Fruit fly (Drosophila melanogaster) whole organism, prepupa: ENCODE data around the gene upSET.

Source experiments
- Blimp-1 ChIP-seq: fragments of 200-800 bp; sonication (Bioruptor generic); optimal IDR thresholded peaks from 3 replicates; lab custom pipeline; 2017; ENCODE audit warnings: missing biosample characterization, missing genetic modification characterization, mild to moderate bottlenecking, moderate library complexity, missing genetic modification reagents
- CG10669 ChIP-seq: fragments of 200-800 bp; sonication (Bioruptor generic); optimal IDR thresholded peaks from 3 replicates; lab custom pipeline; 2018; ENCODE audit warnings: missing biosample characterization, mild to moderate bottlenecking, missing genetic modification characterization, moderate library complexity
- CG11294 ChIP-seq: fragments of 200-800 bp; sonication (Bioruptor generic); IDR thresholded peaks from 2 replicates; pipeline ENCODE4 v1.3.6; 2022; ENCODE audit warnings: missing biosample characterization, missing genetic modification characterization
- CG11762 ChIP-seq: fragments of 200-800 bp; sonication (Bioruptor generic); optimal IDR thresholded peaks from 3 replicates; lab custom pipeline; 2016; ENCODE audit warnings: missing biosample characterization, missing genetic modification characterization; ENCODE audit not compliant: insufficient read depth
- CG11902 ChIP-seq: fragments of 200-800 bp; sonication (Bioruptor generic); optimal IDR thresholded peaks from 3 replicates; lab custom pipeline; 2016; ENCODE audit warnings: missing biosample characterization, missing genetic modification characterization
- CG15336 ChIP-seq: fragments of 200-800 bp; sonication (Bioruptor generic); IDR thresholded peaks from 2 replicates; pipeline ENCODE4 v1.3.6; 2022; ENCODE audit warnings: missing biosample characterization, missing genetic modification characterization
- CG1621 ChIP-seq: fragments of 200-800 bp; sonication (Bioruptor generic); optimal IDR thresholded peaks from 3 replicates; lab custom pipeline; 2018; ENCODE audit warnings: missing biosample characterization, mild to moderate bottlenecking, missing genetic modification characterization
- CG16779 ChIP-seq: fragments of 200-800 bp; sonication (Bioruptor generic); optimal IDR thresholded peaks from 3 replicates; lab custom pipeline; 2017; ENCODE audit warnings: missing biosample characterization, mild to moderate bottlenecking, missing genetic modification characterization
- CG34406 ChIP-seq: fragments of 200-800 bp; sonication (Bioruptor generic); optimal IDR thresholded peaks from 3 replicates; lab custom pipeline; 2016; ENCODE audit warnings: missing biosample characterization, missing genetic modification characterization
- CG3919 ChIP-seq: fragments of 200-800 bp; sonication (Bioruptor generic); optimal IDR thresholded peaks from 3 replicates; lab custom pipeline; 2016; ENCODE audit warnings: missing biosample characterization, missing genetic modification characterization
- CG4318 ChIP-seq: fragments of 200-800 bp; sonication (Bioruptor generic); optimal IDR thresholded peaks from 3 replicates; lab custom pipeline; 2017; ENCODE audit warnings: missing biosample characterization, mild to moderate bottlenecking, missing genetic modification characterization
- CG6163 ChIP-seq: fragments of 200-800 bp; sonication (Bioruptor generic); IDR thresholded peaks from 3 replicates; pipeline ENCODE4 v1.3.6; 2022; ENCODE audit warnings: missing biosample characterization, missing genetic modification characterization
- CG6276 ChIP-seq: fragments of 200-800 bp; sonication (Bioruptor generic); optimal IDR thresholded peaks from 2 replicates; lab custom pipeline; 2017; ENCODE audit warnings: missing biosample characterization, mild to moderate bottlenecking, missing genetic modification characterization
- CG6792 ChIP-seq: fragments of 200-800 bp; sonication (Bioruptor generic); optimal IDR thresholded peaks from 3 replicates; lab custom pipeline; 2016; ENCODE audit warnings: missing biosample characterization, missing genetic modification characterization
- CG8119 ChIP-seq: fragments of 200-800 bp; sonication (Bioruptor generic); IDR thresholded peaks from 3 replicates; pipeline ENCODE4 v1.3.6; 2022; ENCODE audit warnings: missing biosample characterization, missing genetic modification characterization
- CG8319 ChIP-seq: fragments of 200-800 bp; sonication (Bioruptor generic); optimal IDR thresholded peaks from 3 replicates; lab custom pipeline; 2016; ENCODE audit warnings: missing biosample characterization, missing genetic modification characterization
- CG8632 ChIP-seq: fragments of 200-800 bp; sonication (Bioruptor generic); optimal IDR thresholded peaks from 3 replicates; lab custom pipeline; 2016; ENCODE audit warnings: missing biosample characterization, missing genetic modification characterization
- CG9139 ChIP-seq: fragments of 200-800 bp; sonication (Bioruptor generic); optimal IDR thresholded peaks from 3 replicates; lab custom pipeline; 2017; ENCODE audit warnings: missing biosample characterization, mild to moderate bottlenecking, missing genetic modification characterization
- Eip75B ChIP-seq: fragments of 200-800 bp; sonication (Bioruptor generic); optimal IDR thresholded peaks from 3 replicates; lab custom pipeline; 2016; ENCODE audit warnings: missing biosample characterization, missing genetic modification characterization
- Eip78C ChIP-seq: fragments of 200-800 bp; sonication (Bioruptor generic); peaks from one replicate; lab custom pipeline; 2016; ENCODE audit warnings: missing biosample characterization, missing genetic modification characterization
- Eip93F ChIP-seq: fragments of 200-800 bp; sonication (Bioruptor generic); optimal IDR thresholded peaks from 2 replicates; lab custom pipeline; 2016; ENCODE audit warnings: missing biosample characterization, mild to moderate bottlenecking, missing genetic modification characterization
- Ets21C ChIP-seq: fragments of 200-800 bp; sonication (Bioruptor generic); optimal IDR thresholded peaks from 3 replicates; lab custom pipeline; 2016; ENCODE audit warnings: missing biosample characterization, missing genetic modification characterization
- Ets96B ChIP-seq: fragments of 200-800 bp; optimal IDR thresholded peaks from 2 replicates; lab custom pipeline; 2019; ENCODE audit warnings: missing biosample characterization, mild to moderate bottlenecking, missing genetic modification characterization, moderate library complexity
- Hr4 ChIP-seq: fragments of 200-800 bp; sonication (Bioruptor generic); optimal IDR thresholded peaks from 3 replicates; lab custom pipeline; 2016; ENCODE audit warnings: missing biosample characterization, missing genetic modification characterization
- Lpt ChIP-seq: fragments of 200-800 bp; sonication (Bioruptor generic); optimal IDR thresholded peaks from 3 replicates; lab custom pipeline; 2016; ENCODE audit warnings: missing biosample characterization, missing genetic modification characterization
- Met ChIP-seq: fragments of 200-800 bp; sonication (Bioruptor generic); optimal IDR thresholded peaks from 3 replicates; lab custom pipeline; 2016; ENCODE audit warnings: missing biosample characterization, missing genetic modification characterization
- OdsH ChIP-seq: fragments of 200-800 bp; sonication (Bioruptor generic); optimal IDR thresholded peaks from 3 replicates; lab custom pipeline; 2016; ENCODE audit warnings: missing biosample characterization, missing genetic modification characterization
- Smox ChIP-seq: fragments of 200-800 bp; sonication (Bioruptor generic); optimal IDR thresholded peaks from 3 replicates; lab custom pipeline; 2016; ENCODE audit warnings: missing biosample characterization, missing genetic modification characterization
- Sox102F ChIP-seq: fragments of 200-800 bp; sonication (Bioruptor generic); optimal IDR thresholded peaks from 2 replicates; lab custom pipeline; 2016; ENCODE audit warnings: missing biosample characterization, mild to moderate bottlenecking, missing genetic modification characterization
- Sox14 ChIP-seq: fragments of 200-800 bp; sonication (Bioruptor generic); optimal IDR thresholded peaks from 3 replicates; lab custom pipeline; 2016; ENCODE audit warnings: missing biosample characterization, missing genetic modification characterization
- achi ChIP-seq: fragments of 200-800 bp; sonication (Bioruptor generic); optimal IDR thresholded peaks from 3 replicates; lab custom pipeline; 2016; ENCODE audit warnings: missing biosample characterization, missing genetic modification characterization
- acj6 ChIP-seq: fragments of 200-800 bp; sonication (Bioruptor generic); optimal IDR thresholded peaks from 3 replicates; lab custom pipeline; 2016; ENCODE audit warnings: missing biosample characterization, missing genetic modification characterization
- dsx ChIP-seq: fragments of 200-800 bp; optimal IDR thresholded peaks from 3 replicates; lab custom pipeline; 2019; ENCODE audit warnings: missing biosample characterization, mild to moderate bottlenecking, missing genetic modification characterization, moderate library complexity; ENCODE audit not compliant: poor library complexity, severe bottlenecking
- fd59A ChIP-seq: fragments of 200-800 bp; sonication (Bioruptor generic); optimal IDR thresholded peaks from 2 replicates; lab custom pipeline; 2017; ENCODE audit warnings: missing biosample characterization, mild to moderate bottlenecking, missing genetic modification characterization, missing genetic modification reagents
- fd85E ChIP-seq: fragments of 200-800 bp; sonication (Bioruptor generic); optimal IDR thresholded peaks from 3 replicates; lab custom pipeline; 2016; ENCODE audit warnings: missing biosample characterization, missing genetic modification characterization
- fkh ChIP-seq: fragments of 200-800 bp; sonication (Bioruptor generic); optimal IDR thresholded peaks from 3 replicates; lab custom pipeline; 2017; ENCODE audit warnings: missing biosample characterization, mild to moderate bottlenecking, missing genetic modification characterization, moderate library complexity
- lz ChIP-seq: fragments of 200-800 bp; sonication (Bioruptor generic); optimal IDR thresholded peaks from 3 replicates; lab custom pipeline; 2016; ENCODE audit warnings: missing biosample characterization, missing genetic modification characterization
- net ChIP-seq: fragments of 200-800 bp; sonication (Bioruptor generic); optimal IDR thresholded peaks from 3 replicates; lab custom pipeline; 2016; ENCODE audit warnings: missing biosample characterization, missing genetic modification characterization
- salr ChIP-seq, 2 experiments: fragments of 200-800 bp; sonication (Bioruptor generic); optimal IDR thresholded peaks; 3 replicates each; lab custom pipeline; 2016 to 2018; ENCODE audit warnings: missing biosample characterization in 2 of 2, missing genetic modification characterization in 2 of 2, mild to moderate bottlenecking in 1 of 2
- spab ChIP-seq: fragments of 200-800 bp; sonication (Bioruptor generic); optimal IDR thresholded peaks from 2 replicates; lab custom pipeline; 2017; ENCODE audit warnings: missing biosample characterization, mild to moderate bottlenecking, missing genetic modification characterization, missing genetic modification reagents
- ss ChIP-seq, 2 experiments: fragments of 200-800 bp; sonication (Bioruptor generic); optimal IDR thresholded peaks; 2 replicates in 1 of 2; 3 replicates in 1 of 2; lab custom pipeline; 2017 to 2018; ENCODE audit warnings: mild to moderate bottlenecking in 2 of 2, missing biosample characterization in 2 of 2, missing genetic modification characterization in 2 of 2, moderate library complexity in 1 of 2
- svp ChIP-seq: fragments of 200-800 bp; sonication (Bioruptor generic); peaks from one replicate; lab custom pipeline; 2016; ENCODE audit warnings: missing biosample characterization, missing genetic modification characterization
- topi ChIP-seq: fragments of 200-800 bp; sonication (Bioruptor generic); optimal IDR thresholded peaks from 3 replicates; lab custom pipeline; 2016; ENCODE audit warnings: missing biosample characterization, missing genetic modification characterization
- vri ChIP-seq: fragments of 200-800 bp; sonication (Bioruptor generic); optimal IDR thresholded peaks from 3 replicates; lab custom pipeline; 2016; ENCODE audit warnings: missing biosample characterization, mild to moderate bottlenecking, missing genetic modification characterization

The upSET gene

dm6 chr3L:13957212-13957668 lies 44.7 kb upstream of the upSET start (continued):
- no peak for TF ChIP-seq CG11902 (GFP tag; lab: Kevin White, UChicago)
- TF ChIP-seq ss (GFP tag; optimal IDR thresholded peaks at IDR 0.05; lab: Kevin White, UChicago) = no peak
- no peak for TF ChIP-seq Ets21C
- no peak for TF ChIP-seq Smox (GFP tag; lab: Kevin White, UChicago)
- TF ChIP-seq Met (GFP tag; lab: Kevin White, UChicago) = no peak
- TF ChIP-seq Sox102F (GFP tag; lab: Kevin White, UChicago) = no peak
- peak; percentile 15 for TF ChIP-seq CG6792 (GFP tag; lab: Kevin White, UChicago)
- TF ChIP-seq topi (GFP tag; lab: Kevin White, UChicago) = peak; percentile 12
- no peak for TF ChIP-seq vri (GFP tag; lab: Kevin White, UChicago)
- no peak for TF ChIP-seq fd85E
- peak; percentile 89 for TF ChIP-seq Eip78C
- TF ChIP-seq achi = peak; percentile 52
- TF ChIP-seq Eip93F (GFP tag; lab: Kevin White, UChicago) = no peak
- no peak for TF ChIP-seq fkh (GFP tag; lab: Kevin White, UChicago)
- TF ChIP-seq Ets96B (tag; lab: Kevin White, UChicago) = peak; percentile 35
- TF ChIP-seq CG6276 (GFP tag; lab: Kevin White, UChicago) = peak; percentile 85
- TF ChIP-seq OdsH (GFP tag; lab: Kevin White, UChicago) = peak; percentile 74
- no peak for TF ChIP-seq CG16779
- TF ChIP-seq svp (GFP tag; lab: Kevin White, UChicago) = no peak
- TF ChIP-seq Hr4 = peak; percentile 89
- no peak for TF ChIP-seq CG8632
- TF ChIP-seq salr (GFP tag; optimal IDR thresholded peaks at IDR 0.05; lab: Kevin White, UChicago) = peak in 1 of 2 experiments; percentile 89
- TF ChIP-seq CG15336 (GFP tag; lab: Robert Waterston, UW) = peak; percentile 71
- TF ChIP-seq CG6163 (GFP tag; lab: Robert Waterston, UW) = no peak
- TF ChIP-seq net (GFP tag; lab: Kevin White, UChicago) = peak; percentile 51
- peak; percentile 27 for TF ChIP-seq lz (GFP tag; lab: Kevin White, UChicago)
- TF ChIP-seq Sox14 = peak; percentile 20
- no peak for TF ChIP-seq dsx (GFP tag; lab: Kevin White, UChicago)
- peak; percentile 34 for TF ChIP-seq CG11762 (GFP tag; lab: Kevin White, UChicago)
- peak; percentile 34 for TF ChIP-seq spab (GFP tag; lab: Kevin White, UChicago)

dm6 chr3L:13957789-13958188 lies 44.1 kb upstream of the upSET start:
- TF ChIP-seq Ets21C (no peak), fd85E (no peak), Sox14 (no peak), CG8319 (GFP tag; lab: Kevin White, UChicago) (no peak), Lpt (GFP tag; lab: Kevin White, UChicago) (no peak), CG16779 (no peak), spab (GFP tag; lab: Kevin White, UChicago) (no peak), CG4318 (GFP tag; lab: Kevin White, UChicago) (no peak), Eip75B (GFP tag; lab: Kevin White, UChicago) (no peak), CG10669 (GFP tag; lab: Kevin White, UChicago) (no peak), topi (GFP tag; lab: Kevin White, UChicago) (no peak), CG8119 (no peak), CG8632 (no peak)

dm6 chr3L:13964635-13965501 lies 37.1 kb upstream of the upSET start, which contains the start of the genes Meics, Nxf3 and ssp2:
Meics (minus strand) TSS chr3L:13964702.
Nxf3 (plus strand) TSS chr3L:13965203.
ssp2 (plus strand) TSS chr3L:13965203.
- no peak for TF ChIP-seq CG4318 (GFP tag; lab: Kevin White, UChicago)
- no peak for TF ChIP-seq CG16779
- 0 out of 2 replicates have a peak, but pooled peaks have one; percentile 6 for TF ChIP-seq CG15336 (GFP tag; lab: Robert Waterston, UW)
- no peak for TF ChIP-seq Smox (GFP tag; lab: Kevin White, UChicago)
- no peak for TF ChIP-seq Ets96B (tag; lab: Kevin White, UChicago)
- TF ChIP-seq Ets21C = no peak
- no peak for TF ChIP-seq Hr4
- peak; percentile 23 for TF ChIP-seq acj6
- TF ChIP-seq CG1621 (tag; lab: Kevin White, UChicago) = no peak
- TF ChIP-seq CG3919 (GFP tag; lab: Kevin White, UChicago) = no peak
- TF ChIP-seq CG6163 (GFP tag; lab: Robert Waterston, UW) = no peak
- no peak for TF ChIP-seq CG34406 (GFP tag; lab: Kevin White, UChicago)
- TF ChIP-seq Met (GFP tag; lab: Kevin White, UChicago) = no peak
- no peak for TF ChIP-seq CG9139 (GFP tag; lab: Kevin White, UChicago)
- TF ChIP-seq CG11902 (GFP tag; lab: Kevin White, UChicago) = no peak
- TF ChIP-seq CG11294 (GFP tag; lab: Robert Waterston, UW) = no peak
- no peak for TF ChIP-seq CG8632
- peak; percentile 100 for TF ChIP-seq Blimp-1
- TF ChIP-seq CG11762 (GFP tag; lab: Kevin White, UChicago) = no peak
- TF ChIP-seq Sox102F (GFP tag; lab: Kevin White, UChicago) = no peak
- no peak for TF ChIP-seq fd59A
- TF ChIP-seq dsx (GFP tag; lab: Kevin White, UChicago) = no peak
